Fruit fly (Drosophila melanogaster) whole organism, pupa: ENCODE results near the gene CG17292.

Experiments used
- CG14655 ChIP-seq: fragments of 200-800 bp; sonication (Bioruptor generic); optimal IDR thresholded peaks from 3 replicates; lab custom pipeline; 2017; ENCODE audit warnings: mild to moderate bottlenecking, missing biosample characterization, missing genetic modification reagents, missing genetic modification characterization
- CG15710 ChIP-seq: fragments of 200-800 bp; sonication (Bioruptor generic); optimal IDR thresholded peaks from 2 replicates; lab custom pipeline; 2018; ENCODE audit warnings: missing biosample characterization, mild to moderate bottlenecking, missing genetic modification characterization, moderate library complexity
- CG34367 ChIP-seq: fragments of 200-800 bp; sonication (Bioruptor generic); optimal IDR thresholded peaks from 2 replicates; lab custom pipeline; 2018; ENCODE audit warnings: missing biosample characterization, mild to moderate bottlenecking, missing genetic modification characterization
- CG8159 ChIP-seq: fragments of 200-800 bp; sonication (Bioruptor generic); optimal IDR thresholded peaks from 3 replicates; lab custom pipeline; 2018; ENCODE audit warnings: missing biosample characterization, mild to moderate bottlenecking, missing genetic modification characterization, moderate library complexity
- CG9948 ChIP-seq: fragments of 200-800 bp; sonication (Bioruptor generic); optimal IDR thresholded peaks from 2 replicates; lab custom pipeline; 2018; ENCODE audit warnings: missing biosample characterization, mild to moderate bottlenecking, missing genetic modification characterization, moderate library complexity
- Pif1A ChIP-seq: fragments of 200-800 bp; sonication (Bioruptor generic); optimal IDR thresholded peaks from 3 replicates; lab custom pipeline; 2016; ENCODE audit warnings: missing biosample characterization, missing genetic modification characterization
- Pif1B ChIP-seq: fragments of 200-800 bp; sonication (Bioruptor generic); optimal IDR thresholded peaks from 3 replicates; lab custom pipeline; 2016; ENCODE audit warnings: missing biosample characterization, missing genetic modification characterization

The CG17292 gene

DNA sequence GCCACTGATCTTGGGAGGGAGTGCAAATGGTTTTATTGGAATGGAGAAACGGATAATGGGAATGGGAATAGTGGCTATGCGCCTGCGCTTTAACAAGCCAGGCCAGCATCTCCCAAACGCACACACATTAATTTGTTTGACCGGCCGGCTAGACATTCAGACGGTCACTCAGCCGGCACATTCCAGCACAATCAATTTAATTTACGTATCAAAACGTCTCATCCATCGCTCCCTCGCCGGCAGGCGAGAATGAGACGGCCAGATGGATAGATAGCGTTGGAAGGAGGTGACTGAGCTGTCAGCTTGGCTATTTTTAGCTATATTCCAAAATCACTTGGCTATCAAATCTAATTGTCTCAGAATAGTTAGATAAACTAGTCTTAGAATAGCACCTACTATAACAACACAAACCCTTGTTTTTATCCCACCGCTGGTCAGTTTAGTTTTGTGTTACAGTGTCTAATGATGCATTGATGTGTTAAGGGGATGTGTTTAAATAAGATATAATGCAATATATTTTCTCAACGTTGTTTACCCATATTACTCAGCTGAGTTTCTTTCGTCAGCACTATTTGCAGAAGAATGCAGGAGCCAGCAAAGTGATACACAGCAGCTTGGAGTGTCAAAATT is 53.3 kb downstream of the CG17292 start:
- TF ChIP-seq Pif1A (GFP tag; lab: Kevin White, UChicago) (peak; percentile 16), CG9948 (tag; lab: Kevin White, UChicago) (no peak), CG34367 (tag; lab: Kevin White, UChicago) (no peak), CG15710 (tag; lab: Kevin White, UChicago) (peak; percentile 4), CG8159 (tag; lab: Kevin White, UChicago) (peak; percentile 30), CG14655 (GFP tag; lab: Kevin White, UChicago) (no peak), Pif1B (GFP tag; lab: Kevin White, UChicago) (peak; percentile 24)
